Fruit fly (Drosophila melanogaster): ENCODE results near the gene ems.

Gene ems

DNA sequence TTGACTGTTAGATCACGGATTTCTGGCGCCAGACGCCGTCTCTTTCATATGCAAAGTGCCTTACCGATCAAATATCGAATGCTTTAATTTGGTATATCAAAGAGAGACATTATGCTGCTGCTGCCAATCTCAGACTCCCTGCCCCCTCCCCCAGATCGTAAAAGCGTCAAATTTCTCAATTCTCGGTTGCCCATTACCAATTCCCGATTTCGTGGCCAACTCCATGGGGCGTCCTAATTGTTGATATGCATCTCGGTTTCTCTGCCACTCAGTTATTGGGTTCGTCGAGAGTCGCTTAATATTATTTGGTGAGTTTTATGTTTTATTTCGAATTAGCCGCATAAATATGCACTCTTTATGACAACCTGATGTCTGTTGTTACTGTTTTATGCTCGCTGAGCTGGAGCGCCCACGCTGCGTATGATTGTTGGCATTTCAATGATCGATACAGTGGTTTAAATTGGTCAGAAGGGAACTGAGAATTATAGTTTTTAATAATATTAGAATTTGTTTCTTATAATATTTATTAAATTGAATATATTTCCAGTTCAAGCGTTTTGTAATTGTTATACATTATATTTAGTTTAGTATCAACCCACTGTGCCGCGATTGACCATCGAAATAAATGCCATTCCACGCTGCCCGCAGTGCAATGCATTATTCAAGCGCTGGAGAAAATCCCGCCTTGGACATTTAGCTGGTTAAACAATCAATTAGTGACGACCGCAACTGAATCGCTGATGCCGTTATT is 5.9 kb downstream of the ems start (continued):
- TF ChIP-seq CG32767 (GFP tag; IDR thresholded peaks at IDR 0.05) (peak; percentile 44; the same call in 1 of the 2 replicates), CG13123 (GFP tag; optimal IDR thresholded peaks at IDR 0.05) (no peak), gce (GFP tag; IDR thresholded peaks at IDR 0.05) (peak; percentile 22; the same call in 1 of the 3 replicates), gfzf (GFP tag; optimal IDR thresholded peaks at IDR 0.05) (no peak), so (GFP tag; IDR thresholded peaks at IDR 0.05) (0 out of 3 replicates have a peak, but pooled peaks have one; percentile 52), CG18476 (GFP tag; optimal IDR thresholded peaks at IDR 0.05) (no peak), sc (optimal IDR thresholded peaks at IDR 0.05) (no peak), sc (GFP tag; optimal IDR thresholded peaks at IDR 0.05) (peak; percentile 19), Ets65A (GFP tag) (no peak), Sox100B (GFP tag; optimal IDR thresholded peaks at IDR 0.05) (peak; percentile 62), CG3407 (GFP tag; optimal IDR thresholded peaks at IDR 0.05) (peak; percentile 4), Adf1 (GFP tag; IDR thresholded peaks at IDR 0.05) (no peak), bsh (GFP tag; optimal IDR thresholded peaks at IDR 0.05) (peak in 1 of 2 experiments; percentile 65), CG11504 (tag; optimal IDR thresholded peaks at IDR 0.05) (peak; percentile 72), CG14667 (GFP tag; IDR thresholded peaks at IDR 0.05) (no peak), zen (tag; optimal IDR thresholded peaks at IDR 0.05) (peak; percentile 34), Dad (GFP tag; optimal IDR thresholded peaks at IDR 0.05) (no peak), ci (GFP tag; IDR thresholded peaks at IDR 0.05) (peak; percentile 62; the same call in 1 of the 3 replicates), CG14710 (tag; optimal IDR thresholded peaks at IDR 0.05) (peak; percentile 11), Sox102F (GFP tag; optimal IDR thresholded peaks at IDR 0.05) (peak; percentile 78), dan (GFP tag; IDR thresholded peaks at IDR 0.05) (no peak), Bteb2 (GFP tag; optimal IDR thresholded peaks at IDR 0.05) (no peak), CG7556 (GFP tag; optimal IDR thresholded peaks at IDR 0.05) (peak; percentile 39), danr (GFP tag; IDR thresholded peaks at IDR 0.05) (no peak), H15 (GFP tag; IDR thresholded peaks at IDR 0.05) (peak; percentile 42; the same call in 1 of the 3 replicates), rib (GFP tag; IDR thresholded peaks at IDR 0.05) (no peak), CG2712 (tag; optimal IDR thresholded peaks at IDR 0.05) (peak; percentile 75), ttk (GFP tag; IDR thresholded peaks at IDR 0.05) (peak; percentile 53; the same call in 1 of the 2 replicates), prd (optimal IDR thresholded peaks at IDR 0.05) (no peak), prd (GFP tag; IDR thresholded peaks at IDR 0.05) (peak; percentile 66; the same call in 2 of the 3 replicates), CG10959 (GFP tag; IDR thresholded peaks at IDR 0.05) (peak; percentile 46; the same call in 1 of the 2 replicates), CG7987 (GFP tag; optimal IDR thresholded peaks at IDR 0.05) (no peak), fu2 (GFP tag; optimal IDR thresholded peaks at IDR 0.05) (no peak), gt (GFP tag; IDR thresholded peaks at IDR 0.05) (no peak), Ada2b (GFP tag; IDR thresholded peaks at IDR 0.05) (peak; percentile 39; the same call in 1 of the 2 replicates), kay (GFP tag; optimal IDR thresholded peaks at IDR 0.05) (no peak), jing (GFP tag; optimal IDR thresholded peaks at IDR 0.05) (peak; percentile 15), D19A (tag; optimal IDR thresholded peaks at IDR 0.05) (peak; percentile 51), disco-r (GFP tag; optimal IDR thresholded peaks at IDR 0.05) (no peak), CG30431 (GFP tag; optimal IDR thresholded peaks at IDR 0.05) (no peak), pnt (GFP tag; optimal IDR thresholded peaks at IDR 0.05) (no peak), chinmo (GFP tag; IDR thresholded peaks at IDR 0.05; ENCODE audit: partially characterized antibody) (no peak), CG9876 (GFP tag; optimal IDR thresholded peaks at IDR 0.05) (no peak), nau (GFP tag; optimal IDR thresholded peaks at IDR 0.05) (no peak), CG5953 (GFP tag; IDR thresholded peaks at IDR 0.05) (no peak), CG17385 (GFP tag; optimal IDR thresholded peaks at IDR 0.05) (peak; percentile 19), row (GFP tag; IDR thresholded peaks at IDR 0.05) (peak; percentile 52), CG17359 (tag; optimal IDR thresholded peaks at IDR 0.05) (peak; percentile 51), sens-2 (GFP tag; IDR thresholded peaks at IDR 0.05) (peak; percentile 43; the same call in 1 of the 2 replicates), Mes4 (GFP tag; optimal IDR thresholded peaks at IDR 0.05) (no peak)

All from whole organism, embryonic.